Worm (Caenorhabditis elegans) whole organism, L2 larva: ENCODE results near the gene T04G9.6.

Experiments used
- C34F6.9 ChIP-seq: fragments of 150-350 bp; optimal IDR thresholded peaks from 2 replicates; lab custom pipeline; 2014; ENCODE audit warnings: missing biosample characterization, missing genetic modification characterization
- R02D3.7 ChIP-seq: fragments of 150-350 bp; optimal IDR thresholded peaks from 2 replicates; lab custom pipeline; 2014; ENCODE audit warnings: missing biosample characterization, missing genetic modification characterization
- Y55F3AM.14 ChIP-seq: fragments of 200-800 bp; sonication (Bioruptor generic); optimal IDR thresholded peaks from 2 replicates; lab custom pipeline; 2018; ENCODE audit warnings: mild to moderate bottlenecking, missing genetic modification characterization, missing compliant biosample characterization
- ZK546.5 ChIP-seq: sonication (generic microtip); optimal IDR thresholded peaks from 2 replicates; lab custom pipeline; 2017; ENCODE audit warnings: missing biosample characterization, missing genetic modification characterization
- alr-1 ChIP-seq: fragments of 150-350 bp; optimal IDR thresholded peaks from 2 replicates; lab custom pipeline; 2014; ENCODE audit warnings: missing biosample characterization, missing genetic modification characterization
- aly-2 ChIP-seq: fragments of 150-350 bp; optimal IDR thresholded peaks from 2 replicates; lab custom pipeline; 2014; ENCODE audit warnings: missing biosample characterization, missing genetic modification characterization
- ama-1 ChIP-seq: fragments of 150-350 bp; optimal IDR thresholded peaks from 2 replicates; lab custom pipeline; 2018; ENCODE audit warnings: inconsistent platforms
- blmp-1 ChIP-seq: sonication (generic microtip); optimal IDR thresholded peaks from 2 replicates; lab custom pipeline; 2017; ENCODE audit warnings: missing genetic modification characterization, mild to moderate bottlenecking, missing compliant biosample characterization, antibody characterized with exemption, moderate library complexity; ENCODE audit not compliant: insufficient read depth
- ceh-16 ChIP-seq: fragments of 150-350 bp; optimal IDR thresholded peaks from 2 replicates; lab custom pipeline; 2014; ENCODE audit warnings: missing biosample characterization, missing genetic modification characterization
- crh-2 ChIP-seq: sonication (generic microtip); optimal IDR thresholded peaks from 2 replicates; lab custom pipeline; 2017; ENCODE audit warnings: missing biosample characterization, missing genetic modification characterization
- dmd-4 ChIP-seq: sonication (generic microtip); optimal IDR thresholded peaks from 2 replicates; lab custom pipeline; 2017; ENCODE audit warnings: missing biosample characterization, missing genetic modification characterization
- egl-27 ChIP-seq: sonication (generic microtip); optimal IDR thresholded peaks from 3 replicates; lab custom pipeline; 2017; ENCODE audit warnings: missing biosample characterization, missing genetic modification reagents, missing genetic modification characterization
- elt-3 ChIP-seq: sonication (generic microtip); optimal IDR thresholded peaks from 2 replicates; lab custom pipeline; 2017; ENCODE audit warnings: missing biosample characterization, missing genetic modification characterization
- gmeb-1 ChIP-seq: fragments of 150-350 bp; optimal IDR thresholded peaks from 2 replicates; lab custom pipeline; 2014; ENCODE audit warnings: missing biosample characterization, missing genetic modification characterization
- lin-11 ChIP-seq: fragments of 150-350 bp; sonication (generic microtip); optimal IDR thresholded peaks from 2 replicates; lab custom pipeline; 2014; ENCODE audit warnings: missing biosample characterization, missing genetic modification characterization, inconsistent platforms, mixed read lengths
- lin-13 ChIP-seq: fragments of 150-350 bp; optimal IDR thresholded peaks from 2 replicates; lab custom pipeline; 2014; ENCODE audit warnings: missing biosample characterization, missing genetic modification reagents, missing genetic modification characterization
- lin-39 ChIP-seq: fragments of 150-350 bp; optimal IDR thresholded peaks from 2 replicates; lab custom pipeline; 2014; ENCODE audit warnings: missing biosample characterization, missing genetic modification reagents, missing genetic modification characterization
- lsy-2 ChIP-seq, 2 experiments: fragments of 150-350 bp in 1 of 2; sonication (generic microtip) in 1 of 2; optimal IDR thresholded peaks; 2 replicates each; lab custom pipeline; 2014 to 2017; ENCODE audit warnings: missing biosample characterization in 2 of 2, missing genetic modification characterization in 2 of 2
- mab-5 ChIP-seq: fragments of 150-350 bp; optimal IDR thresholded peaks from 2 replicates; lab custom pipeline; 2014; ENCODE audit warnings: missing biosample characterization, missing genetic modification characterization
- mbf-1 ChIP-seq: sonication (generic microtip); optimal IDR thresholded peaks from 2 replicates; lab custom pipeline; 2017; ENCODE audit warnings: missing biosample characterization, missing genetic modification characterization
- mdl-1 ChIP-seq, 2 experiments: fragments of 150-350 bp in 1 of 2; sonication (generic microtip) in 1 of 2; optimal IDR thresholded peaks; 2 replicates each; lab custom pipeline; 2017; ENCODE audit warnings: missing biosample characterization in 2 of 2, missing genetic modification characterization in 2 of 2
- nhr-10 ChIP-seq: sonication (generic microtip); optimal IDR thresholded peaks from 2 replicates; lab custom pipeline; 2017; ENCODE audit warnings: missing biosample characterization, missing genetic modification characterization
- nhr-11 ChIP-seq: fragments of 150-350 bp; optimal IDR thresholded peaks from 2 replicates; lab custom pipeline; 2014; ENCODE audit warnings: missing biosample characterization, missing genetic modification characterization
- nhr-12 ChIP-seq: fragments of 150-350 bp; optimal IDR thresholded peaks from 2 replicates; lab custom pipeline; 2014; ENCODE audit warnings: missing biosample characterization, missing genetic modification characterization
- nhr-129 ChIP-seq: fragments of 150-350 bp; optimal IDR thresholded peaks from 2 replicates; lab custom pipeline; 2014; ENCODE audit warnings: missing biosample characterization, missing genetic modification characterization
- nhr-21 ChIP-seq: fragments of 150-350 bp; optimal IDR thresholded peaks from 2 replicates; lab custom pipeline; 2014; ENCODE audit warnings: missing biosample characterization, missing genetic modification characterization
- nhr-237 ChIP-seq: fragments of 150-350 bp; optimal IDR thresholded peaks from 2 replicates; lab custom pipeline; 2014; ENCODE audit warnings: missing biosample characterization, missing genetic modification characterization
- nhr-25 ChIP-seq: fragments of 150-350 bp; sonication (generic microtip); optimal IDR thresholded peaks from 3 replicates; lab custom pipeline; 2014; ENCODE audit warnings: missing biosample characterization, missing genetic modification characterization
- nhr-6 ChIP-seq: fragments of 150-350 bp; optimal IDR thresholded peaks from 2 replicates; lab custom pipeline; 2014; ENCODE audit warnings: missing biosample characterization, missing genetic modification characterization
- nhr-77 ChIP-seq: fragments of 150-350 bp; optimal IDR thresholded peaks from 2 replicates; lab custom pipeline; 2014; ENCODE audit warnings: missing biosample characterization, missing genetic modification characterization
- peb-1 ChIP-seq: fragments of 150-350 bp; optimal IDR thresholded peaks from 2 replicates; lab custom pipeline; 2014; ENCODE audit warnings: missing biosample characterization, missing genetic modification characterization
- sem-4 ChIP-seq: fragments of 150-350 bp; optimal IDR thresholded peaks from 2 replicates; lab custom pipeline; 2014; ENCODE audit warnings: missing biosample characterization, missing genetic modification reagents, missing genetic modification characterization
- skn-1 ChIP-seq: sonication (generic microtip); optimal IDR thresholded peaks from 2 replicates; lab custom pipeline; 2017; ENCODE audit warnings: missing biosample characterization, missing genetic modification characterization
- sma-3 ChIP-seq: sonication (generic microtip); optimal IDR thresholded peaks from 2 replicates; lab custom pipeline; 2016; ENCODE audit warnings: missing genetic modification reagents, missing genetic modification characterization, missing compliant biosample characterization
- sma-9 ChIP-seq, 2 experiments: fragments of 150-350 bp in 1 of 2; sonication (generic microtip) in 1 of 2; optimal IDR thresholded peaks; 2 replicates each; lab custom pipeline; 2014 to 2016; ENCODE audit warnings: missing genetic modification characterization in 2 of 2, mild to moderate bottlenecking in 1 of 2, missing biosample characterization in 1 of 2, missing compliant biosample characterization in 1 of 2, missing genetic modification reagents in 1 of 2, moderate library complexity in 1 of 2
- snpc-4 ChIP-seq: fragments of 150-350 bp; optimal IDR thresholded peaks from 2 replicates; lab custom pipeline; 2014; ENCODE audit warnings: missing biosample characterization, missing genetic modification characterization
- unc-39 ChIP-seq: fragments of 150-350 bp; optimal IDR thresholded peaks from 2 replicates; lab custom pipeline; 2014; ENCODE audit warnings: missing biosample characterization, missing genetic modification characterization
- unc-55 ChIP-seq: fragments of 150-350 bp; sonication (generic microtip); optimal IDR thresholded peaks from 3 replicates; lab custom pipeline; 2014; ENCODE audit warnings: missing biosample characterization, missing genetic modification reagents, missing genetic modification characterization
- unc-62 ChIP-seq: fragments of 150-350 bp; optimal IDR thresholded peaks from 2 replicates; lab custom pipeline; 2014; ENCODE audit warnings: missing biosample characterization, missing genetic modification reagents, missing genetic modification characterization
- zag-1 ChIP-seq: fragments of 150-350 bp; optimal IDR thresholded peaks from 2 replicates; lab custom pipeline; 2014; ENCODE audit warnings: missing biosample characterization, missing genetic modification characterization
- ztf-1 ChIP-seq: fragments of 200-800 bp; sonication (Bioruptor generic); conservative IDR thresholded peaks from 2 replicates; pipeline ENCODE4 v1.3.6; 2022; ENCODE audit warnings: missing genetic modification characterization, missing compliant biosample characterization
- ztf-11 ChIP-seq: sonication (generic microtip); optimal IDR thresholded peaks from 2 replicates; lab custom pipeline; 2017; ENCODE audit warnings: missing biosample characterization, missing genetic modification characterization
- ztf-4 ChIP-seq: fragments of 150-350 bp; optimal IDR thresholded peaks from 2 replicates; lab custom pipeline; 2014; ENCODE audit warnings: missing biosample characterization, missing genetic modification characterization

Gene T04G9.6

DNA sequence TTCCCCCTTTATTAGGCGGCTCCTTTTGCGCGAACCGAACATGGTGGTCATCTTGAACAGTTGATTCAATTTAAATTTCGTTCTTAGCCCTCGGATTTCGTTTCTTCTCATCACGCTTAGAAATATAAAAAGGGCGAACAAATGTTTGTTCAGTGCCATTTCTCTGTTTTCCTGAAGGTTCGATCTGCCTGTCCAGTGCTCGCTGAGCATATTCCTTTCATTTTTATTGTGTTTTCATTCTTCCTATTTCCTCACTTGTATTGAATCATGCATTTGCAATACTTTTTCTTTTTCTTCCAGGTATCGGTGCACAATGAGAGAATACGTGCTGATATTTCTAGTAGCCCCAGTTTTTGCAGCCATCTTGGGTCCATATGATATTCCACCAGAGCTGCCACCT is 7.3 kb downstream of the T04G9.6 start, which contains the start of gene nas-15:
TSS of gene nas-15 (plus strand) at position 301 of the 400 bp plus-strand sequence.
- TF ChIP-seq peb-1 (tag; lab: Kevin White, UChicago) (no peak), mdl-1 (tag; optimal IDR thresholded peaks at IDR 0.05; lab: Kevin White, UChicago) (no peak), nhr-237 (tag; lab: Kevin White, UChicago) (no peak)

ce11 chrX:772184-772583 is 12.6 kb downstream of the T04G9.6 start, which contains the start of gene T04G9.4:
T04G9.4 (plus strand) TSS chrX:772476.
- TF ChIP-seq mbf-1 (tag; lab: Kevin White, UChicago) = no peak
- TF ChIP-seq ceh-16 (tag; lab: Kevin White, UChicago) = peak; percentile 38
- TF ChIP-seq, all 48 proteins: peak for 1

DNA sequence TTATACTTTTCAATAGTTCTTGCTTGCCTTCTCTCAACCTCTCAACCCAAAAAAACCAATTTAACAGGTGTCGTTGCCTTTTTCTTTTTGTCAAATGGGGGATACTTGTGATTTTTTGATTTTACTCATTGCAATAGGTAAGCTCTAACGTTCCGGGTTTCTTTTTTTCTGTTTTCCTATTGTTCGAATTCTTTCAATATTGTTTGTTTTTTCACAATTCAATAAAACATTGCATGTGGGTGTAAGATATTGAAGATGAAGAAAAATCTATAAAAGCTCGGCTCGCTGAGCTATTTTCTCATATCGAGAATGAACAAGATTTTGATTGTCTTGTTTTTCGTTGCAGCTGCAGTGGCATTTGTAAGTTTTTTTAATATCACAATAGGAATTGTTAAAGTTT is 14.2 kb downstream of the T04G9.6 start, which contains the start of gene T04G9.7:
TSS of gene T04G9.7 (plus strand) at position 301 of the 400 bp plus-strand sequence.
- TF ChIP-seq snpc-4 (tag; lab: Kevin White, UChicago) (no peak), peb-1 (tag; lab: Kevin White, UChicago) (no peak), Y55F3AM.14 (GFP tag; lab: Kevin White, UChicago) (no peak), gmeb-1 (tag; lab: Kevin White, UChicago) (no peak), nhr-21 (tag; lab: Kevin White, UChicago) (no peak)

DNA sequence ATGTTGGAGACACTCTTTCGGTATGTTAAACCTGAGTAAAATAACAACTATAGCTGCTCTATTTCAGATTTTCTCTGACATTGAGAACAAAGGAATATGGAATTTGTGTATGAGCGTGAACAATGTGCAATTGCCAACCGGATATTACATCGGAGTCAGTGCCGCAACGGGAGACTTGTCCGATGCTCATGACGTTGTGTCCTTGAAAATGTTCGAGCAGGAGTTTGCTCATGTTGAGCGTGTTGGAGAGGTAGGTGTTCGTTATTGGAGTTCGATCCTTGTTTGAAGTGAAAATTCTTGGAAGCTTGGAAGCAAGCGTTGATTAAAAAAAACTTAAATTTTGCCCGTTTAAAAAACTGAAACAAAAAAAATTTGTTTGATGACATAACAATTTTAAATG is 15.2 kb downstream of the T04G9.6 start:
- TF ChIP-seq sem-4 (tag; lab: Kevin White, UChicago) (no peak), dmd-4 (tag; lab: Kevin White, UChicago) (no peak), C34F6.9 (tag; lab: Kevin White, UChicago) (no peak)

- TF ChIP-seq lin-11 (peak; percentile 87), gmeb-1 (tag; lab: Kevin White, UChicago) (peak; percentile 72), unc-39 (no peak), nhr-12 (tag; lab: Kevin White, UChicago) (no peak), aly-2 (no peak), ceh-16 (tag; lab: Kevin White, UChicago) (peak; percentile 78), sma-3 (GFP tag; lab: Kevin White, UChicago) (peak; percentile 92), nhr-11 (tag; lab: Kevin White, UChicago) (peak; percentile 2), nhr-237 (tag; lab: Kevin White, UChicago) (no peak), snpc-4 (tag; lab: Kevin White, UChicago) (peak; percentile 82), alr-1 (tag; lab: Kevin White, UChicago) (no peak), ama-1 (lab: Kevin White, UChicago) (no peak), mdl-1 (tag; optimal IDR thresholded peaks at IDR 0.05; lab: Kevin White, UChicago) (peak; percentile 39 to 64), nhr-6 (tag; lab: Kevin White, UChicago) (peak; percentile 82), R02D3.7 (tag; lab: Kevin White, UChicago) (no peak), lin-13 (GFP tag; lab: Kevin White, UChicago) (peak; percentile 90), ztf-4 (peak; percentile 62), sem-4 (tag; lab: Kevin White, UChicago) (peak; percentile 83), elt-3 (tag; lab: Kevin White, UChicago) (no peak), mab-5 (peak; percentile 91), nhr-10 (tag; lab: Kevin White, UChicago) (no peak), unc-55 (peak; percentile 95), nhr-77 (peak; percentile 81), crh-2 (peak; percentile 97), lsy-2 (tag; optimal IDR thresholded peaks at IDR 0.05; lab: Kevin White, UChicago) (peak; percentile 91 to 98), sma-9 (GFP tag; optimal IDR thresholded peaks at IDR 0.05; lab: Kevin White, UChicago) (peak; percentile 92), sma-9 (tag; optimal IDR thresholded peaks at IDR 0.05; lab: Kevin White, UChicago) (no peak), nhr-129 (peak; percentile 95), zag-1 (tag; lab: Kevin White, UChicago) (peak; percentile 91), blmp-1 (tag; lab: Kevin White, UChicago) (peak; percentile 88), Y55F3AM.14 (GFP tag; lab: Kevin White, UChicago) (peak; percentile 26), lin-39 (no peak), unc-62 (GFP tag; lab: Kevin White, UChicago) (no peak), mbf-1 (tag; lab: Kevin White, UChicago) (no peak), ZK546.5 (tag; lab: Kevin White, UChicago) (peak; percentile 33), ztf-11 (tag; lab: Kevin White, UChicago) (no peak), C34F6.9 (tag; lab: Kevin White, UChicago) (peak; percentile 95), skn-1 (tag; lab: Kevin White, UChicago) (no peak), nhr-25 (tag; lab: Kevin White, UChicago) (peak; percentile 85), ztf-1 (no peak), egl-27 (peak; percentile 38)
Observed at ce11 chrX:768061-768646, 16.6 kb downstream of the T04G9.6 start, which contains the start of the genes trap-2 and ile-2. trap-2 (minus strand) TSS chrX:768069. ile-2 (plus strand) TSS chrX:768596.
